Fruit fly (Drosophila melanogaster) whole organism, pupa: ENCODE measurements around the gene Rh7.

Source experiments
- CG10348 ChIP-seq: fragments of 200-800 bp; sonication (Bioruptor generic); IDR thresholded peaks from 2 replicates; pipeline ENCODE4 v1.3.6; 2022; ENCODE audit warnings: missing biosample characterization, missing genetic modification characterization
- CG12605 ChIP-seq: fragments of 200-800 bp; sonication (Bioruptor generic); IDR thresholded peaks from 2 replicates; pipeline ENCODE4 v1.3.6; 2022; ENCODE audit warnings: missing biosample characterization, missing genetic modification characterization
- CG13204 ChIP-seq: fragments of 200-800 bp; sonication (Bioruptor generic); optimal IDR thresholded peaks from 2 replicates; lab custom pipeline; 2018; ENCODE audit warnings: missing biosample characterization, mild to moderate bottlenecking, missing genetic modification characterization, moderate library complexity
- CG14655 ChIP-seq: fragments of 200-800 bp; sonication (Bioruptor generic); optimal IDR thresholded peaks from 3 replicates; lab custom pipeline; 2017; ENCODE audit warnings: mild to moderate bottlenecking, missing biosample characterization, missing genetic modification reagents, missing genetic modification characterization
- CG15710 ChIP-seq: fragments of 200-800 bp; sonication (Bioruptor generic); optimal IDR thresholded peaks from 2 replicates; lab custom pipeline; 2018; ENCODE audit warnings: missing biosample characterization, mild to moderate bottlenecking, missing genetic modification characterization, moderate library complexity
- CG17806 ChIP-seq: fragments of 200-800 bp; sonication (Bioruptor generic); optimal IDR thresholded peaks from 2 replicates; lab custom pipeline; 2018; ENCODE audit warnings: missing biosample characterization, mild to moderate bottlenecking, missing genetic modification characterization, moderate library complexity
- CG32121 ChIP-seq: fragments of 200-800 bp; sonication (Bioruptor generic); IDR thresholded peaks from 2 replicates; pipeline ENCODE4 v1.3.6; 2022; ENCODE audit warnings: missing biosample characterization, missing genetic modification characterization
- CG34367 ChIP-seq: fragments of 200-800 bp; sonication (Bioruptor generic); optimal IDR thresholded peaks from 2 replicates; lab custom pipeline; 2018; ENCODE audit warnings: missing biosample characterization, mild to moderate bottlenecking, missing genetic modification characterization
- CG4496 ChIP-seq: fragments of 200-800 bp; sonication (Bioruptor generic); IDR thresholded peaks from 3 replicates; pipeline ENCODE4 v1.3.6; 2022; ENCODE audit warnings: missing biosample characterization, missing genetic modification characterization
- CG8159 ChIP-seq: fragments of 200-800 bp; sonication (Bioruptor generic); optimal IDR thresholded peaks from 3 replicates; lab custom pipeline; 2018; ENCODE audit warnings: missing biosample characterization, mild to moderate bottlenecking, missing genetic modification characterization, moderate library complexity
- CG8301 ChIP-seq: fragments of 200-800 bp; sonication (Bioruptor generic); optimal IDR thresholded peaks from 2 replicates; lab custom pipeline; 2018; ENCODE audit warnings: missing biosample characterization, mild to moderate bottlenecking, missing genetic modification characterization
- CG9948 ChIP-seq: fragments of 200-800 bp; sonication (Bioruptor generic); optimal IDR thresholded peaks from 2 replicates; lab custom pipeline; 2018; ENCODE audit warnings: missing biosample characterization, mild to moderate bottlenecking, missing genetic modification characterization, moderate library complexity
- D1 ChIP-seq: fragments of 200-800 bp; sonication (Bioruptor generic); optimal IDR thresholded peaks from 2 replicates; lab custom pipeline; 2018; ENCODE audit warnings: missing biosample characterization, mild to moderate bottlenecking, missing genetic modification characterization, moderate library complexity
- EcR ChIP-seq: fragments of 200-800 bp; sonication (Bioruptor generic); optimal IDR thresholded peaks from 3 replicates; lab custom pipeline; 2019; ENCODE audit warnings: missing biosample characterization, missing genetic modification characterization, mild to moderate bottlenecking, moderate library complexity, missing genetic modification reagents
- Ets98B ChIP-seq: fragments of 200-800 bp; sonication (Bioruptor generic); IDR thresholded peaks from 2 replicates; pipeline ENCODE4 v1.3.6; 2022; ENCODE audit warnings: missing biosample characterization, missing genetic modification characterization
- Pif1A ChIP-seq: fragments of 200-800 bp; sonication (Bioruptor generic); optimal IDR thresholded peaks from 3 replicates; lab custom pipeline; 2016; ENCODE audit warnings: missing biosample characterization, missing genetic modification characterization
- Pif1B ChIP-seq: fragments of 200-800 bp; sonication (Bioruptor generic); optimal IDR thresholded peaks from 3 replicates; lab custom pipeline; 2016; ENCODE audit warnings: missing biosample characterization, missing genetic modification characterization
- Snoo ChIP-seq: fragments of 200-800 bp; sonication (Bioruptor generic); optimal IDR thresholded peaks from 3 replicates; lab custom pipeline; 2017; ENCODE audit warnings: missing biosample characterization, mild to moderate bottlenecking, missing genetic modification characterization, inconsistent platforms
- fd96Ca ChIP-seq: fragments of 200-800 bp; sonication (Bioruptor generic); IDR thresholded peaks from 3 replicates; pipeline ENCODE4 v1.3.6; 2022; ENCODE audit warnings: missing biosample characterization, missing genetic modification characterization
- gl ChIP-seq: fragments of 200-800 bp; sonication (Bioruptor generic); optimal IDR thresholded peaks from 2 replicates; lab custom pipeline; 2018; ENCODE audit warnings: missing biosample characterization, mild to moderate bottlenecking, missing genetic modification characterization
- rn ChIP-seq: fragments of 200-800 bp; sonication (Bioruptor generic); IDR thresholded peaks from 2 replicates; pipeline ENCODE4 v1.3.6; 2022; ENCODE audit warnings: missing biosample characterization, missing genetic modification characterization

Rh7 gene

DNA sequence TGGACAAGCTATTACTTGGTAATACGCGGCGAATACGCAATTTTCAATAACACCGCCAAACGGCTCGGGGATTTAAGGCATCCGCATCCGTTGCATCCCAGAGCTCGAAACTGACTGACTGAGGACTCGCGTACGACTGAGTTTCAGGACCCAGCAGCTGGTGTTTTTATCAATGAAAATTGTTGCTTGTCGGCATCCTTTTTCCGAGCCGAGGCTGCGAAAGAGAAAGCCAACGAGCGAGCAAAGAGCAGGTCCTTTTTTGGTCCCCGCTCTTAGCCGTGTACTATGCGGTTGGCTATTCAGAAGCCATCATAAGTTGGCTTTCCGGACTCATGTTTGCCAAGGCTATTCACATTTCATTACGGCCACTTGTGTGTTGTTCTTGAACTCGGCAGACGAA lies at the start of gene Rh7:
TSS of gene Rh7 (minus strand) at position 101 of the 400 bp plus-strand sequence.
- TF ChIP-seq CG8159 (tag; lab: Kevin White, UChicago) (no peak), D1 (tag; lab: Kevin White, UChicago) (no peak), EcR (GFP tag; lab: Kevin White, UChicago) (no peak), CG10348 (GFP tag; lab: Robert Waterston, UW) (no peak), Pif1B (GFP tag; lab: Kevin White, UChicago) (no peak), CG4496 (no peak), Ets98B (GFP tag; lab: Robert Waterston, UW) (no peak), CG9948 (tag; lab: Kevin White, UChicago) (no peak), fd96Ca (GFP tag; lab: Robert Waterston, UW) (no peak), CG34367 (tag; lab: Kevin White, UChicago) (no peak), CG14655 (no peak), gl (no peak), CG13204 (GFP tag; lab: Kevin White, UChicago) (no peak), Snoo (tag; lab: Kevin White, UChicago) (no peak), CG15710 (tag; lab: Kevin White, UChicago) (no peak), Pif1A (GFP tag; lab: Kevin White, UChicago) (no peak), CG12605 (GFP tag; lab: Robert Waterston, UW) (no peak), CG17806 (tag; lab: Kevin White, UChicago) (no peak), CG32121 (GFP tag; lab: Robert Waterston, UW) (no peak)

- TF ChIP-seq CG14655 (peak; percentile 39), CG10348 (GFP tag; lab: Robert Waterston, UW) (no peak), CG8301 (tag; lab: Kevin White, UChicago) (no peak), CG13204 (GFP tag; lab: Kevin White, UChicago) (no peak)
- TF ChIP-seq, all 21 proteins: peak for 1
These were observed 48.3 kb upstream of the Rh7 start for dm6 chr3L:12223635-12224016.

DNA sequence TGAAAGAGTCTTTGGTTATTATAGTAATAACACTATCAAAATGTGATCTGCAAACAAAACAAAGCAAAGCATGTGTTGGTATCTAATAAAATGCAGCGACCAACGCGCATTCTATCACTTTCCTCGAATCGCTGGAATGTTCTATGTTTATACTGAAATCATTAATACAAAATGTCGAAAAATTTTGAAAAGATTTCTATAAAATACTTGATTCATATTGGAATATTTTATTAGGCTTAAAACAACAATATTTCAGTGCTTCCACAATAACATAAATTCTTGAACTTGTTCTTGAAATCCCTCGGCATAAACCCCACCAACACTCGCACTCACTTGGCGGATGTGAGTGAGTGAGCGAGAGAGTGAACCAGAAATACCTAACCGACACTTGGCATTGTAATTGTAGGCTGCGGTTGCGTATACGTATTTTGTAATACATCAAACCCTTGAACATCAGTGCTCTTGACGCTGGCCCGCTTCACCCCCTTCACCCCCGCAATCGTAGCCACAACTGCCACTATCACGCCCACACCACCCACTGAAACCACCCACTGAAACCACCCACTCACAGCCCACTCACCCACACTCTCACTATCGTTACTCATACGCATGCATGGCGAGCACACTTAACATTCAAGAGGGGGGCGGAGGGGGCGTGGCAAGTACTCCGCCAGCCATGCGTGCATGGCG lies 47.8 kb upstream of the Rh7 start:
- TF ChIP-seq CG4496: peak; percentile 31; the same call in 2 of the 3 replicates
- TF ChIP-seq CG15710 (tag; lab: Kevin White, UChicago): no peak
- no peak for TF ChIP-seq Snoo (tag; lab: Kevin White, UChicago)
- no peak for TF ChIP-seq rn (GFP tag; lab: Robert Waterston, UW)
- TF ChIP-seq CG10348 (GFP tag; lab: Robert Waterston, UW): no peak
- no peak for TF ChIP-seq CG9948 (tag; lab: Kevin White, UChicago)
- TF ChIP-seq CG8301 (tag; lab: Kevin White, UChicago): no peak
- TF ChIP-seq Pif1B (GFP tag; lab: Kevin White, UChicago): no peak
- TF ChIP-seq CG13204 (GFP tag; lab: Kevin White, UChicago): no peak
- peak; percentile 47 for TF ChIP-seq Ets98B (GFP tag; lab: Robert Waterston, UW)
- TF ChIP-seq fd96Ca (GFP tag; lab: Robert Waterston, UW): no peak
- no peak for TF ChIP-seq EcR (GFP tag; lab: Kevin White, UChicago)
- peak; percentile 9; the same call in 1 of the 2 replicates for TF ChIP-seq CG32121 (GFP tag; lab: Robert Waterston, UW)
- no peak for TF ChIP-seq CG17806 (tag; lab: Kevin White, UChicago)
- no peak for TF ChIP-seq Pif1A (GFP tag; lab: Kevin White, UChicago)
- TF ChIP-seq CG12605 (GFP tag; lab: Robert Waterston, UW): peak; percentile 73
- no peak for TF ChIP-seq CG14655
- TF ChIP-seq D1 (tag; lab: Kevin White, UChicago): no peak
- no peak for TF ChIP-seq CG8159 (tag; lab: Kevin White, UChicago)

- TF ChIP-seq Pif1A (GFP tag; lab: Kevin White, UChicago) (no peak), gl (no peak), CG32121 (GFP tag; lab: Robert Waterston, UW) (no peak), CG12605 (GFP tag; lab: Robert Waterston, UW) (no peak), CG14655 (no peak), EcR (GFP tag; lab: Kevin White, UChicago) (no peak), Ets98B (GFP tag; lab: Robert Waterston, UW) (no peak), Pif1B (GFP tag; lab: Kevin White, UChicago) (no peak), D1 (tag; lab: Kevin White, UChicago) (no peak), CG15710 (tag; lab: Kevin White, UChicago) (no peak), CG34367 (tag; lab: Kevin White, UChicago) (no peak), CG4496 (no peak), CG9948 (tag; lab: Kevin White, UChicago) (no peak), CG10348 (GFP tag; lab: Robert Waterston, UW) (no peak), CG13204 (GFP tag; lab: Kevin White, UChicago) (no peak), rn (GFP tag; lab: Robert Waterston, UW) (no peak), Snoo (tag; lab: Kevin White, UChicago) (no peak), CG8159 (tag; lab: Kevin White, UChicago) (no peak), fd96Ca (GFP tag; lab: Robert Waterston, UW) (no peak), CG8301 (tag; lab: Kevin White, UChicago) (no peak)
These were observed 30.6 kb upstream of the Rh7 start, which contains the start of gene Tsen54 for dm6 chr3L:12205848-12206247. Tsen54 (minus strand) TSS chr3L:12206022.

- TF ChIP-seq Snoo (tag; lab: Kevin White, UChicago) (no peak), Ets98B (GFP tag; lab: Robert Waterston, UW) (no peak), CG9948 (tag; lab: Kevin White, UChicago) (no peak), CG4496 (no peak), CG8301 (tag; lab: Kevin White, UChicago) (no peak), CG15710 (tag; lab: Kevin White, UChicago) (no peak), D1 (tag; lab: Kevin White, UChicago) (no peak), EcR (GFP tag; lab: Kevin White, UChicago) (no peak), CG32121 (GFP tag; lab: Robert Waterston, UW) (no peak), CG12605 (GFP tag; lab: Robert Waterston, UW) (no peak), gl (no peak), CG8159 (tag; lab: Kevin White, UChicago) (no peak), Pif1A (GFP tag; lab: Kevin White, UChicago) (no peak), CG17806 (tag; lab: Kevin White, UChicago) (no peak), CG34367 (tag; lab: Kevin White, UChicago) (no peak), Pif1B (GFP tag; lab: Kevin White, UChicago) (no peak), fd96Ca (GFP tag; lab: Robert Waterston, UW) (no peak), CG13204 (GFP tag; lab: Kevin White, UChicago) (no peak)
These were observed 28.5 kb upstream of the Rh7 start, which contains the start of gene Ak1 for dm6 chr3L:12203736-12204135. Ak1 (minus strand) TSS chr3L:12204082.
